Fruit fly (Drosophila melanogaster) whole organism, embryonic: ENCODE measurements around the gene CG15473.

Source experiments
- CG10321 ChIP-seq: fragments of 200-800 bp; sonication (Bioruptor generic); IDR thresholded peaks from 2 replicates; pipeline ENCODE4 v1.3.6; 2022; ENCODE audit warnings: missing biosample characterization, missing genetic modification characterization
- CG10565 ChIP-seq: fragments of 200-800 bp; sonication (Bioruptor generic); optimal IDR thresholded peaks from 3 replicates; lab custom pipeline; 2016; ENCODE audit warnings: missing biosample characterization, mild to moderate bottlenecking, missing genetic modification characterization
- CG12659 ChIP-seq: fragments of 200-800 bp; sonication (Bioruptor generic); optimal IDR thresholded peaks from 3 replicates; lab custom pipeline; 2017; ENCODE audit warnings: mild to moderate bottlenecking, missing biosample characterization, missing genetic modification reagents, missing genetic modification characterization
- CG13894 ChIP-seq: fragments of 200-800 bp; sonication (Bioruptor generic); optimal IDR thresholded peaks from 3 replicates; lab custom pipeline; 2018; ENCODE audit warnings: missing biosample characterization, mild to moderate bottlenecking, missing genetic modification characterization, moderate library complexity
- CG16815 ChIP-seq: fragments of 200-800 bp; sonication (Bioruptor generic); optimal IDR thresholded peaks from 3 replicates; lab custom pipeline; 2017; ENCODE audit warnings: missing biosample characterization, mild to moderate bottlenecking, missing genetic modification characterization
- CG17829 ChIP-seq: fragments of 200-800 bp; optimal IDR thresholded peaks from 2 replicates; lab custom pipeline; 2019; ENCODE audit warnings: missing biosample characterization, mild to moderate bottlenecking, missing genetic modification characterization, moderate library complexity
- CG18764 ChIP-seq: fragments of 200-800 bp; sonication (Bioruptor generic); optimal IDR thresholded peaks from 3 replicates; lab custom pipeline; 2016; ENCODE audit warnings: missing biosample characterization, missing genetic modification characterization
- CG2120 ChIP-seq: fragments of 200-800 bp; sonication (Bioruptor generic); optimal IDR thresholded peaks from 3 replicates; lab custom pipeline; 2016; ENCODE audit warnings: missing biosample characterization, missing genetic modification characterization
- CG4820 ChIP-seq: fragments of 200-800 bp; sonication (Bioruptor generic); optimal IDR thresholded peaks from 3 replicates; lab custom pipeline; 2016; ENCODE audit warnings: missing biosample characterization, missing genetic modification characterization
- CG6654 ChIP-seq: fragments of 200-800 bp; sonication (Bioruptor generic); optimal IDR thresholded peaks from 2 replicates; lab custom pipeline; 2017; ENCODE audit warnings: missing biosample characterization, mild to moderate bottlenecking, missing genetic modification characterization
- CG8089 ChIP-seq: fragments of 200-800 bp; sonication (Bioruptor generic); optimal IDR thresholded peaks from 3 replicates; lab custom pipeline; 2016; ENCODE audit warnings: missing biosample characterization, missing genetic modification characterization
- CG9609 ChIP-seq: fragments of 200-800 bp; sonication (Bioruptor generic); optimal IDR thresholded peaks from 3 replicates; lab custom pipeline; 2016; ENCODE audit warnings: missing biosample characterization, missing genetic modification characterization
- CHES-1-like ChIP-seq: fragments of 200-800 bp; sonication (Bioruptor generic); optimal IDR thresholded peaks from 2 replicates; lab custom pipeline; 2016; ENCODE audit warnings: missing biosample characterization, missing genetic modification characterization
- CTCF ChIP-seq: fragments of 200-800 bp; sonication (Bioruptor generic); optimal IDR thresholded peaks from 2 replicates; lab custom pipeline; 2017; ENCODE audit warnings: missing biosample characterization, mild to moderate bottlenecking, missing genetic modification characterization, moderate library complexity
- CrebB ChIP-seq: fragments of 200-800 bp; sonication (Bioruptor generic); optimal IDR thresholded peaks from 3 replicates; lab custom pipeline; 2018; ENCODE audit warnings: missing biosample characterization, mild to moderate bottlenecking, missing genetic modification characterization
- D ChIP-seq, 2 experiments: fragments of 200-800 bp in 1 of 2; fragments of >200 bp in 1 of 2; sonication (Bioruptor generic) in 1 of 2; optimal IDR thresholded peaks; 2 replicates in 1 of 2; 3 replicates in 1 of 2; lab custom pipeline; 2017; ENCODE audit warnings: mild to moderate bottlenecking in 1 of 2, missing biosample characterization in 1 of 2, missing genetic modification characterization in 1 of 2, missing genetic modification reagents in 1 of 2
- D19A ChIP-seq: fragments of 200-800 bp; optimal IDR thresholded peaks from 3 replicates; lab custom pipeline; 2019; ENCODE audit warnings: missing biosample characterization, mild to moderate bottlenecking, missing genetic modification characterization, moderate library complexity
- Dek ChIP-seq: fragments of 200-800 bp; sonication (Bioruptor generic); optimal IDR thresholded peaks from 3 replicates; lab custom pipeline; 2019; ENCODE audit warnings: missing biosample characterization, mild to moderate bottlenecking, missing genetic modification characterization, moderate library complexity
- E2f2 ChIP-seq: fragments of 200-800 bp; sonication (Bioruptor generic); IDR thresholded peaks from 2 replicates; pipeline ENCODE4 v1.3.6; 2022; ENCODE audit warnings: missing biosample characterization, missing genetic modification characterization
- Ets65A ChIP-seq: fragments of 200-800 bp; sonication (Bioruptor generic); peaks from one replicate; lab custom pipeline; 2016; ENCODE audit warnings: missing biosample characterization, missing genetic modification characterization
- Fer3 ChIP-seq: fragments of 200-800 bp; sonication (Bioruptor generic); optimal IDR thresholded peaks from 2 replicates; lab custom pipeline; 2018; ENCODE audit warnings: missing biosample characterization, mild to moderate bottlenecking, missing genetic modification characterization, moderate library complexity
- Hand ChIP-seq: fragments of 200-800 bp; sonication (Bioruptor generic); optimal IDR thresholded peaks from 2 replicates; lab custom pipeline; 2017; ENCODE audit warnings: mild to moderate bottlenecking, missing biosample characterization, missing genetic modification reagents, missing genetic modification characterization
- Hsf ChIP-seq: fragments of 200-800 bp; sonication (Bioruptor generic); optimal IDR thresholded peaks from 3 replicates; lab custom pipeline; 2016; ENCODE audit warnings: missing biosample characterization, missing genetic modification characterization
- MTF-1 ChIP-seq: fragments of 200-800 bp; sonication (Bioruptor generic); optimal IDR thresholded peaks from 2 replicates; lab custom pipeline; 2018; ENCODE audit warnings: missing biosample characterization, mild to moderate bottlenecking, missing genetic modification characterization, borderline replicate concordance
- Med ChIP-seq: fragments of 200-800 bp; sonication (Bioruptor generic); peaks from one replicate; lab custom pipeline; 2016; ENCODE audit warnings: missing biosample characterization, missing genetic modification characterization, mild to moderate bottlenecking, inconsistent platforms, moderate library complexity
- Meics ChIP-seq: fragments of 200-800 bp; sonication (Bioruptor generic); optimal IDR thresholded peaks from 2 replicates; lab custom pipeline; 2017; ENCODE audit warnings: missing biosample characterization, mild to moderate bottlenecking, missing genetic modification characterization
- Mrtf ChIP-seq: fragments of 200-800 bp; sonication (Bioruptor generic); IDR thresholded peaks from 3 replicates; pipeline ENCODE4 v1.3.6; 2022; ENCODE audit warnings: missing biosample characterization, missing genetic modification characterization
- NK7.1 ChIP-seq: fragments of 200-800 bp; sonication (Bioruptor generic); optimal IDR thresholded peaks from 3 replicates; lab custom pipeline; 2016; ENCODE audit warnings: missing biosample characterization, missing genetic modification characterization
- PHDP ChIP-seq: fragments of 200-800 bp; sonication (Bioruptor generic); optimal IDR thresholded peaks from 3 replicates; lab custom pipeline; 2018; ENCODE audit warnings: missing biosample characterization, mild to moderate bottlenecking, missing genetic modification characterization, moderate library complexity
- Pdp1 ChIP-seq, 2 experiments: fragments of 200-800 bp; sonication (Bioruptor generic); optimal IDR thresholded peaks; 3 replicates each; lab custom pipeline; 2016; ENCODE audit warnings: missing biosample characterization in 2 of 2, missing genetic modification characterization in 2 of 2, mild to moderate bottlenecking in 1 of 2, moderate library complexity in 1 of 2
- Ptx1 ChIP-seq: fragments of 200-800 bp; sonication (Bioruptor generic); IDR thresholded peaks from 2 replicates; pipeline ENCODE4 v1.3.6; 2022; ENCODE audit warnings: missing biosample characterization, missing genetic modification characterization
- Sin3A ChIP-seq: fragments of >200 bp; optimal IDR thresholded peaks from 2 replicates; lab custom pipeline; 2018
- Sox102F ChIP-seq: fragments of 200-800 bp; sonication (Bioruptor generic); optimal IDR thresholded peaks from 2 replicates; lab custom pipeline; 2018; ENCODE audit warnings: missing biosample characterization, mild to moderate bottlenecking, missing genetic modification characterization, moderate library complexity
- Vsx1 ChIP-seq: fragments of 200-800 bp; sonication (Bioruptor generic); optimal IDR thresholded peaks from 2 replicates; lab custom pipeline; 2017; ENCODE audit warnings: missing biosample characterization, mild to moderate bottlenecking, missing genetic modification characterization, missing genetic modification reagents
- abd-A ChIP-seq: fragments of 200-800 bp; sonication (Bioruptor generic); optimal IDR thresholded peaks from 3 replicates; lab custom pipeline; 2019; ENCODE audit warnings: missing biosample characterization, mild to moderate bottlenecking, missing genetic modification characterization, moderate library complexity
- bcd ChIP-seq: fragments of 200-800 bp; sonication (Bioruptor generic); optimal IDR thresholded peaks from 2 replicates; lab custom pipeline; 2017; ENCODE audit warnings: missing biosample characterization, mild to moderate bottlenecking, missing genetic modification characterization
- cato ChIP-seq: fragments of 200-800 bp; sonication (Bioruptor generic); optimal IDR thresholded peaks from 2 replicates; lab custom pipeline; 2016; ENCODE audit warnings: missing biosample characterization, missing genetic modification characterization, borderline replicate concordance
- chn ChIP-seq: fragments of 200-800 bp; sonication (Bioruptor generic); optimal IDR thresholded peaks from 2 replicates; lab custom pipeline; 2016; ENCODE audit warnings: missing biosample characterization, missing genetic modification characterization
- ci ChIP-seq: fragments of 200-800 bp; sonication (Bioruptor generic); IDR thresholded peaks from 3 replicates; pipeline ENCODE4 v1.3.6; 2022; ENCODE audit warnings: missing biosample characterization, missing genetic modification characterization
- cwo ChIP-seq: fragments of 200-800 bp; sonication (Bioruptor generic); optimal IDR thresholded peaks from 3 replicates; lab custom pipeline; 2017; ENCODE audit warnings: missing biosample characterization, missing genetic modification characterization, mild to moderate bottlenecking, moderate library complexity, missing genetic modification reagents
- dysf ChIP-seq: fragments of 200-800 bp; sonication (Bioruptor generic); IDR thresholded peaks from 3 replicates; pipeline ENCODE4 v1.3.6; 2022; ENCODE audit warnings: missing biosample characterization, missing genetic modification characterization
- ftz-f1 ChIP-seq: fragments of 200-800 bp; sonication (Bioruptor generic); optimal IDR thresholded peaks from 2 replicates; lab custom pipeline; 2016; ENCODE audit warnings: missing biosample characterization, missing genetic modification characterization
- gcm ChIP-seq: fragments of 200-800 bp; sonication (Bioruptor generic); optimal IDR thresholded peaks from 2 replicates; lab custom pipeline; 2019; ENCODE audit warnings: missing biosample characterization, mild to moderate bottlenecking, missing genetic modification characterization, moderate library complexity
- grau ChIP-seq: fragments of 200-800 bp; optimal IDR thresholded peaks from 3 replicates; lab custom pipeline; 2019; ENCODE audit warnings: missing biosample characterization, mild to moderate bottlenecking, missing genetic modification characterization, moderate library complexity
- jigr1 ChIP-seq: fragments of 200-800 bp; sonication (Bioruptor generic); IDR thresholded peaks from 3 replicates; pipeline ENCODE4 v1.3.6; 2022; ENCODE audit warnings: missing biosample characterization, missing genetic modification characterization
- otp ChIP-seq: fragments of 200-800 bp; sonication (Bioruptor generic); IDR thresholded peaks from 3 replicates; pipeline ENCODE4, ENCODE4 v1.3.6; 2022; ENCODE audit warnings: missing biosample characterization, missing genetic modification characterization
- seq ChIP-seq: fragments of 200-800 bp; sonication (Bioruptor generic); IDR thresholded peaks from 2 replicates; pipeline ENCODE4 v1.3.6; 2022; ENCODE audit warnings: missing biosample characterization, missing genetic modification characterization
- sim ChIP-seq: fragments of 200-800 bp; sonication (Bioruptor generic); IDR thresholded peaks from 2 replicates; pipeline ENCODE4 v1.3.6; 2022; ENCODE audit warnings: missing biosample characterization, missing genetic modification characterization
- stc ChIP-seq: fragments of 200-800 bp; sonication (Bioruptor generic); IDR thresholded peaks from 2 replicates; pipeline ENCODE4 v1.3.6; 2022; ENCODE audit warnings: missing biosample characterization, missing genetic modification characterization
- vnd ChIP-seq: fragments of 200-800 bp; sonication (Bioruptor generic); IDR thresholded peaks from 3 replicates; pipeline ENCODE4 v1.3.6; 2022; ENCODE audit warnings: missing biosample characterization, missing genetic modification characterization; ENCODE audit not compliant: partially characterized antibody

CG15473 gene

dm6 chrX:4679813-4680381 is 25.6 kb upstream of the CG15473 start (continued):
- peak; percentile 11 to 31 for TF ChIP-seq Pdp1 (GFP tag; optimal IDR thresholded peaks at IDR 0.05; lab: Kevin White, UChicago)
- peak; percentile 62 for TF ChIP-seq Ptx1
- peak; percentile 33 for TF ChIP-seq CHES-1-like (GFP tag; lab: Kevin White, UChicago)
- TF ChIP-seq NK7.1 = no peak
- peak; percentile 48 for TF ChIP-seq chn
- TF ChIP-seq CrebB = no peak
- TF ChIP-seq D19A (tag; lab: Kevin White, UChicago) = peak; percentile 13
- peak; percentile 37 for TF ChIP-seq CG9609 (GFP tag; lab: Kevin White, UChicago)
- TF ChIP-seq CG10321 (GFP tag; lab: Robert Waterston, UW) = no peak
- no peak for TF ChIP-seq abd-A (tag; lab: Kevin White, UChicago)
- TF ChIP-seq CG16815 (GFP tag; lab: Kevin White, UChicago) = no peak
- TF ChIP-seq Meics (GFP tag; lab: Kevin White, UChicago) = peak; percentile 57
- TF ChIP-seq vnd (GFP tag; lab: Robert Waterston, UW) = no peak
- TF ChIP-seq CG17829 (tag; lab: Kevin White, UChicago) = peak; percentile 27
- peak; percentile 69 for TF ChIP-seq CG2120
- peak; percentile 64 for TF ChIP-seq Sox102F (GFP tag; lab: Kevin White, UChicago)
- TF ChIP-seq Hand (GFP tag; lab: Kevin White, UChicago) = peak; percentile 43
- peak; percentile 17 for TF ChIP-seq Vsx1 (GFP tag; lab: Kevin White, UChicago)
- no peak for TF ChIP-seq MTF-1
- peak; percentile 33 for TF ChIP-seq CG4820 (GFP tag; lab: Kevin White, UChicago)
- TF ChIP-seq E2f2 (GFP tag; lab: Robert Waterston, UW) = peak; percentile 8; the same call in 1 of the 2 replicates
- TF ChIP-seq dysf = 0 out of 3 replicates have a peak, but pooled peaks have one; percentile 22
- peak; percentile 32 for TF ChIP-seq bcd (GFP tag; lab: Kevin White, UChicago)
- peak; percentile 27 for TF ChIP-seq CG12659 (GFP tag; lab: Kevin White, UChicago)
- peak; percentile 39 for TF ChIP-seq cato (GFP tag; lab: Kevin White, UChicago)
- TF ChIP-seq Ets65A (GFP tag; lab: Kevin White, UChicago) = peak; percentile 82
- TF ChIP-seq CG13894 = no peak
- peak; percentile 3 for TF ChIP-seq gcm (GFP tag; lab: Kevin White, UChicago)
- TF ChIP-seq Mrtf (GFP tag; lab: Robert Waterston, UW) = no peak
- peak; percentile 3 for TF ChIP-seq CG6654 (GFP tag; lab: Kevin White, UChicago)
- TF ChIP-seq stc (GFP tag; lab: Robert Waterston, UW) = 0 out of 2 replicates have a peak, but pooled peaks have one; percentile 36
- TF ChIP-seq grau (tag; lab: Kevin White, UChicago) = peak; percentile 55
- peak; percentile 24 for TF ChIP-seq cwo
- TF ChIP-seq CTCF (GFP tag; lab: Kevin White, UChicago) = no peak
- TF ChIP-seq PHDP = peak; percentile 60
- TF ChIP-seq Med (GFP tag; lab: Kevin White, UChicago) = peak; percentile 77
- TF ChIP-seq CG10565 (GFP tag; lab: Kevin White, UChicago) = no peak
- peak; percentile 27; the same call in 1 of the 3 replicates for TF ChIP-seq ci
- no peak for TF ChIP-seq sim (GFP tag; lab: Robert Waterston, UW)
- no peak for TF ChIP-seq CG8089
- no peak for TF ChIP-seq jigr1 (GFP tag; lab: Robert Waterston, UW)
- TF ChIP-seq Hsf (GFP tag; lab: Kevin White, UChicago) = peak; percentile 67
- no peak for TF ChIP-seq seq
- no peak for TF ChIP-seq Sin3A (lab: Kevin White, UChicago)
- no peak for TF ChIP-seq D (optimal IDR thresholded peaks at IDR 0.05; lab: Kevin White, UChicago)
- TF ChIP-seq D (GFP tag; optimal IDR thresholded peaks at IDR 0.05; lab: Kevin White, UChicago) = peak; percentile 45
- peak; percentile 33 for TF ChIP-seq Dek (tag; lab: Kevin White, UChicago)
- peak; percentile 26 for TF ChIP-seq CG18764 (GFP tag; lab: Kevin White, UChicago)
- peak; percentile 57 for TF ChIP-seq Fer3 (tag; lab: Kevin White, UChicago)
- TF ChIP-seq ftz-f1 (GFP tag; lab: Kevin White, UChicago) = no peak
- peak; percentile 60; the same call in 1 of the 3 replicates for TF ChIP-seq otp (GFP tag; lab: Robert Waterston, UW)
